Fruit fly (Drosophila melanogaster): Measurements from ENCODE around the gene mtm.

DNA sequence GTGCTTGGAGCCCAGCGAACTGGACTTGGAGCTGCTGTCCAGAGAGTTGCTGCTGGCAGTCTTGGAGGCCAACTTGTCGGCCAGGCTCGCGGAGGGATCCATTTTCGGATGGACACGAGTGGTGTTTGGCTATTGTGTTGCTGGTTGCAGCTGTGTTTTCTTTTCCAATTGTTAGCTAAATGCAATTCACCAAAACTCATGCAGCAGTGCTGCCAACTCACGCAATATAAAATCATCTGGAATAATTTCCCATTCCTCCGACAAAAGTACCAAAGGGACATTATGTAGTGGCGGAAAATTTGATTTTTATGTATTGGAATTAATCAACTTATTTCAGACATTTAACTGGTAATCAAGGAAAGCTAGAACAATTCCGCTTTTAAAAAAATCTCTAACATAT is at the start of gene mtm:
- TF ChIP-seq CG8478 (optimal IDR thresholded peaks at IDR 0.05) (no peak), usp (GFP tag; optimal IDR thresholded peaks at IDR 0.05) (no peak), Dll (optimal IDR thresholded peaks at IDR 0.05) (no peak), psq (optimal IDR thresholded peaks at IDR 0.05) (no peak)
